Fruit fly (Drosophila melanogaster) whole organism, embryonic: ENCODE measurements around the gene ND-MNLL.

ENCODE experiments used
- Atf3 ChIP-seq: fragments of 200-800 bp; sonication (Bioruptor generic); optimal IDR thresholded peaks from 3 replicates; lab custom pipeline; 2016; ENCODE audit warnings: missing biosample characterization, missing genetic modification characterization
- B-H2 ChIP-seq: fragments of 200-800 bp; sonication (Bioruptor generic); optimal IDR thresholded peaks from 2 replicates; lab custom pipeline; 2018; ENCODE audit warnings: missing biosample characterization, mild to moderate bottlenecking, missing genetic modification characterization
- Blimp-1 ChIP-seq: fragments of 200-800 bp; sonication (Bioruptor generic); optimal IDR thresholded peaks from 3 replicates; lab custom pipeline; 2018; ENCODE audit warnings: missing biosample characterization, missing genetic modification characterization, mild to moderate bottlenecking, moderate library complexity, missing genetic modification reagents
- CG10462 ChIP-seq: fragments of 200-800 bp; sonication (Bioruptor generic); optimal IDR thresholded peaks from 2 replicates; lab custom pipeline; 2016; ENCODE audit warnings: missing biosample characterization, missing genetic modification characterization
- CG11085 ChIP-seq: fragments of 200-800 bp; sonication (Bioruptor generic); IDR thresholded peaks from 2 replicates; pipeline ENCODE4 v1.3.6; 2022; ENCODE audit warnings: missing biosample characterization, missing genetic modification characterization
- CG11560 ChIP-seq: fragments of 200-800 bp; sonication (Bioruptor generic); IDR thresholded peaks from 3 replicates; pipeline ENCODE4 v1.3.6; 2022; ENCODE audit warnings: missing biosample characterization, missing genetic modification characterization
- CG11695 ChIP-seq: fragments of 200-800 bp; sonication (Bioruptor generic); IDR thresholded peaks from 3 replicates; pipeline ENCODE4 v1.3.6; 2022; ENCODE audit warnings: missing biosample characterization, missing genetic modification characterization
- CG15696 ChIP-seq: fragments of 200-800 bp; sonication (Bioruptor generic); optimal IDR thresholded peaks from 2 replicates; lab custom pipeline; 2019; ENCODE audit warnings: missing biosample characterization, mild to moderate bottlenecking, missing genetic modification characterization, moderate library complexity
- CG16779 ChIP-seq: fragments of 200-800 bp; sonication (Bioruptor generic); IDR thresholded peaks from 2 replicates; pipeline ENCODE4 v1.3.6; 2022; ENCODE audit warnings: missing biosample characterization, missing genetic modification characterization
- CG16863 ChIP-seq: fragments of 200-800 bp; sonication (Bioruptor generic); optimal IDR thresholded peaks from 3 replicates; lab custom pipeline; 2016; ENCODE audit warnings: missing biosample characterization, missing genetic modification characterization
- CG2129 ChIP-seq: fragments of 200-800 bp; sonication (Bioruptor generic); IDR thresholded peaks from 2 replicates; pipeline ENCODE4 v1.3.6; 2022; ENCODE audit warnings: missing biosample characterization, missing genetic modification characterization; ENCODE audit not compliant: partially characterized antibody
- CG2202 ChIP-seq: fragments of 200-800 bp; sonication (Bioruptor generic); optimal IDR thresholded peaks from 2 replicates; lab custom pipeline; 2018; ENCODE audit warnings: missing biosample characterization, mild to moderate bottlenecking, missing genetic modification characterization
- CG3065 ChIP-seq: fragments of 200-800 bp; sonication (Bioruptor generic); optimal IDR thresholded peaks from 2 replicates; lab custom pipeline; 2016; ENCODE audit warnings: missing biosample characterization, missing genetic modification characterization
- CG33213 ChIP-seq: fragments of 200-800 bp; sonication (Bioruptor generic); optimal IDR thresholded peaks from 3 replicates; lab custom pipeline; 2016; ENCODE audit warnings: missing biosample characterization, missing genetic modification characterization
- CG33557 ChIP-seq: fragments of 200-800 bp; sonication (Bioruptor generic); optimal IDR thresholded peaks from 2 replicates; lab custom pipeline; 2019; ENCODE audit warnings: missing biosample characterization, mild to moderate bottlenecking, missing genetic modification characterization, moderate library complexity
- CG3995 ChIP-seq: fragments of 200-800 bp; sonication (Bioruptor generic); optimal IDR thresholded peaks from 3 replicates; lab custom pipeline; 2016; ENCODE audit warnings: missing biosample characterization, missing genetic modification characterization
- CG4854 ChIP-seq: fragments of 200-800 bp; sonication (Bioruptor generic); optimal IDR thresholded peaks from 2 replicates; lab custom pipeline; 2016; ENCODE audit warnings: missing biosample characterization, missing genetic modification characterization, inconsistent platforms
- CG6654 ChIP-seq: fragments of 200-800 bp; sonication (Bioruptor generic); optimal IDR thresholded peaks from 2 replicates; lab custom pipeline; 2017; ENCODE audit warnings: missing biosample characterization, mild to moderate bottlenecking, missing genetic modification characterization
- CG6813 ChIP-seq: fragments of 200-800 bp; sonication (Bioruptor generic); optimal IDR thresholded peaks from 2 replicates; lab custom pipeline; 2017; ENCODE audit warnings: missing biosample characterization, missing genetic modification characterization, mild to moderate bottlenecking, moderate library complexity, missing genetic modification reagents
- CG8281 ChIP-seq: fragments of 200-800 bp; sonication (Bioruptor generic); optimal IDR thresholded peaks from 2 replicates; lab custom pipeline; 2018; ENCODE audit warnings: missing biosample characterization, mild to moderate bottlenecking, missing genetic modification characterization, moderate library complexity
- CG8924 ChIP-seq: fragments of 200-800 bp; optimal IDR thresholded peaks from 3 replicates; lab custom pipeline; 2019; ENCODE audit warnings: missing biosample characterization, mild to moderate bottlenecking, missing genetic modification characterization, moderate library complexity
- CG9215 ChIP-seq: fragments of 200-800 bp; sonication (Bioruptor generic); IDR thresholded peaks from 2 replicates; pipeline ENCODE4 v1.3.6; 2022; ENCODE audit warnings: missing biosample characterization, missing genetic modification characterization
- CkIIα-i1 ChIP-seq: fragments of 200-800 bp; sonication (Bioruptor generic); IDR thresholded peaks from 2 replicates; pipeline ENCODE4 v1.3.6; 2022; ENCODE audit warnings: missing biosample characterization, missing genetic modification characterization
- CrebB ChIP-seq: fragments of 200-800 bp; sonication (Bioruptor generic); optimal IDR thresholded peaks from 3 replicates; lab custom pipeline; 2018; ENCODE audit warnings: missing biosample characterization, mild to moderate bottlenecking, missing genetic modification characterization
- Dbx ChIP-seq: fragments of 200-800 bp; sonication (Bioruptor generic); IDR thresholded peaks from 3 replicates; pipeline ENCODE4 v1.3.6; 2022; ENCODE audit warnings: missing biosample characterization, missing genetic modification characterization
- Deaf1 ChIP-seq: fragments of 200-800 bp; optimal IDR thresholded peaks from 3 replicates; lab custom pipeline; 2019; ENCODE audit warnings: missing biosample characterization, mild to moderate bottlenecking, missing genetic modification characterization, moderate library complexity
- Drgx ChIP-seq: fragments of 200-800 bp; sonication (Bioruptor generic); IDR thresholded peaks from 2 replicates; pipeline ENCODE4 v1.3.6; 2022; ENCODE audit warnings: missing biosample characterization, missing genetic modification characterization
- HmgD ChIP-seq: fragments of 200-800 bp; sonication (Bioruptor generic); optimal IDR thresholded peaks from 3 replicates; lab custom pipeline; 2016; ENCODE audit warnings: missing biosample characterization, missing genetic modification characterization
- Opbp ChIP-seq: fragments of 200-800 bp; sonication (Bioruptor generic); IDR thresholded peaks from 3 replicates; pipeline ENCODE4 v1.3.6; 2022; ENCODE audit warnings: missing biosample characterization, missing genetic modification characterization; ENCODE audit not compliant: partially characterized antibody
- Sox102F ChIP-seq: fragments of 200-800 bp; sonication (Bioruptor generic); optimal IDR thresholded peaks from 2 replicates; lab custom pipeline; 2018; ENCODE audit warnings: missing biosample characterization, mild to moderate bottlenecking, missing genetic modification characterization, moderate library complexity
- Taf1 ChIP-seq: fragments of 200-800 bp; sonication (Bioruptor generic); IDR thresholded peaks from 2 replicates; pipeline ENCODE4 v1.3.6; 2022; ENCODE audit warnings: missing biosample characterization, missing genetic modification characterization
- ap ChIP-seq: fragments of 200-800 bp; sonication (Bioruptor generic); IDR thresholded peaks from 2 replicates; pipeline ENCODE4 v1.3.6; 2022; ENCODE audit warnings: missing biosample characterization, missing genetic modification characterization
- ash1 ChIP-seq: fragments of 200-800 bp; sonication (Bioruptor generic); optimal IDR thresholded peaks from 2 replicates; lab custom pipeline; 2018; ENCODE audit warnings: missing biosample characterization, mild to moderate bottlenecking, missing genetic modification characterization
- cg ChIP-seq: fragments of 200-800 bp; sonication (Bioruptor generic); optimal IDR thresholded peaks from 3 replicates; lab custom pipeline; 2019; ENCODE audit warnings: missing biosample characterization, mild to moderate bottlenecking, missing genetic modification characterization, moderate library complexity
- danr ChIP-seq: fragments of 200-800 bp; sonication (Bioruptor generic); IDR thresholded peaks from 2 replicates; pipeline ENCODE4 v1.3.6; 2022; ENCODE audit warnings: missing biosample characterization, missing genetic modification characterization
- dpn ChIP-seq, 2 experiments: fragments of 200-800 bp; sonication (Bioruptor generic); optimal IDR thresholded peaks; 3 replicates each; lab custom pipeline; 2016; ENCODE audit warnings: missing biosample characterization in 2 of 2, missing genetic modification characterization in 2 of 2
- dysf ChIP-seq: fragments of 200-800 bp; sonication (Bioruptor generic); IDR thresholded peaks from 3 replicates; pipeline ENCODE4 v1.3.6; 2022; ENCODE audit warnings: missing biosample characterization, missing genetic modification characterization
- fu2 ChIP-seq: fragments of 200-800 bp; sonication (Bioruptor generic); optimal IDR thresholded peaks from 2 replicates; lab custom pipeline; 2016; ENCODE audit warnings: missing biosample characterization, missing genetic modification characterization
- gsb-n ChIP-seq: fragments of 200-800 bp; sonication (Bioruptor generic); optimal IDR thresholded peaks from 3 replicates; lab custom pipeline; 2018; ENCODE audit warnings: missing biosample characterization, mild to moderate bottlenecking, missing genetic modification characterization
- gt ChIP-seq: fragments of 200-800 bp; sonication (Bioruptor generic); IDR thresholded peaks from 2 replicates; pipeline ENCODE4 v1.3.6; 2022; ENCODE audit warnings: missing biosample characterization, missing genetic modification characterization
- hth ChIP-seq: fragments of >200 bp; optimal IDR thresholded peaks from 2 replicates; lab custom pipeline; 2017; ENCODE audit warnings: inconsistent platforms
- otp ChIP-seq: fragments of 200-800 bp; sonication (Bioruptor generic); IDR thresholded peaks from 3 replicates; pipeline ENCODE4, ENCODE4 v1.3.6; 2022; ENCODE audit warnings: missing biosample characterization, missing genetic modification characterization
- phol ChIP-seq: fragments of 200-800 bp; sonication (Bioruptor generic); optimal IDR thresholded peaks from 3 replicates; lab custom pipeline; 2018; ENCODE audit warnings: missing biosample characterization, mild to moderate bottlenecking, missing genetic modification characterization, moderate library complexity
- repo ChIP-seq: fragments of 200-800 bp; sonication (Bioruptor generic); optimal IDR thresholded peaks from 2 replicates; lab custom pipeline; 2016; ENCODE audit warnings: missing biosample characterization, missing genetic modification characterization
- sug ChIP-seq: fragments of 200-800 bp; optimal IDR thresholded peaks from 2 replicates; lab custom pipeline; 2019; ENCODE audit warnings: missing biosample characterization, mild to moderate bottlenecking, missing genetic modification characterization, moderate library complexity
- tin ChIP-seq: fragments of 200-800 bp; sonication (Bioruptor generic); optimal IDR thresholded peaks from 3 replicates; lab custom pipeline; 2016; ENCODE audit warnings: missing biosample characterization, missing genetic modification characterization
- trem ChIP-seq: fragments of 200-800 bp; optimal IDR thresholded peaks from 3 replicates; lab custom pipeline; 2019; ENCODE audit warnings: missing biosample characterization, mild to moderate bottlenecking, missing genetic modification characterization, moderate library complexity
- ttk ChIP-seq: fragments of 200-800 bp; sonication (Bioruptor generic); IDR thresholded peaks from 2 replicates; pipeline ENCODE4 v2.1.2; 2022; ENCODE audit warnings: missing biosample characterization, missing genetic modification characterization
- wdn ChIP-seq: fragments of 200-800 bp; sonication (Bioruptor generic); IDR thresholded peaks from 2 replicates; pipeline ENCODE4 v1.3.6; 2022; ENCODE audit warnings: missing biosample characterization, missing genetic modification characterization
- zfh1 ChIP-seq: fragments of 200-800 bp; sonication (Bioruptor generic); IDR thresholded peaks from 3 replicates; pipeline ENCODE4 v1.3.6; 2022; ENCODE audit warnings: missing biosample characterization, missing genetic modification characterization

The ND-MNLL gene

DNA sequence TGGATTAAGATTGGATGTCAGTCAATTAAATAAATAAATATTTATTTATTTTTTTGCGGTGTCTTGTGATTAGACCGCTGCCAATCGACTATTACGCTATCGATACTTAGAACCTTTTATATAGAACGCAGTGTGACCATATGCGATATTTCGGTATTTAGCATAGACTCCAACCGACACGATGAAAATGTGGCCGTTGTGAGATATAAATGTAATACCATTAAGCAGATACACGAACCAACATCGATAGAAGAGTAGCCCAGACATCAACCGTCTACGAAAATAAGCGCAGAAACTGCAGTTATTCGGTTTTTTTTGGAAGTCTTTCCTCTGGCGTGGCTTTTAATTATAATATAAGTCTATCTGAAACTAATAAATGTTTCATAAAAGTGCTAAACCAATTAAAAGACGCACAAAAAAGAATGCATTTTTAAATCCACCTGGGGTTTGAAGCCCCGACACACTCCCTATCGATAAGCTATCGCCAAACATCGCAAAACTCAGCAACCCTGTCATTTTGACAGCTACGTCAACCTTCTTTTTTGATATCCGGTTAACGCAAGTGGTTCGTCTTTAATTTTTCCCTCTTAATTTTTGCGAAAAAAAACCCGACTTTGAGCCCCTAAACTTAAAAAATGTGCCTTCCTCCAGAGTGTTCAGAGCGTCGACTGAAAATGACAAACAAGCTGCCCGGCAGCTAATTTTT, 39.8 kb upstream of the ND-MNLL start, which contains the start of the genes Dhdds and RpS14a (continued):
- TF ChIP-seq phol (tag; lab: Kevin White, UChicago) (peak; percentile 80), B-H2 (GFP tag; lab: Kevin White, UChicago) (no peak), fu2 (GFP tag; lab: Kevin White, UChicago) (no peak), Drgx (GFP tag; lab: Robert Waterston, UW) (no peak), CG4854 (GFP tag; lab: Kevin White, UChicago) (peak; percentile 29), CG15696 (peak; percentile 22), Atf3 (peak; percentile 1), CrebB (tag; lab: Kevin White, UChicago) (peak; percentile 52), Opbp (GFP tag; lab: Robert Waterston, UW) (peak; percentile 68), CG33213 (GFP tag; lab: Kevin White, UChicago) (peak; percentile 32), zfh1 (0 out of 3 replicates have a peak, but pooled peaks have one; percentile 15), CG6654 (GFP tag; lab: Kevin White, UChicago) (peak; percentile 8), CG8281 (tag; lab: Kevin White, UChicago) (no peak), Sox102F (GFP tag; lab: Kevin White, UChicago) (no peak), trem (tag; lab: Kevin White, UChicago) (peak; percentile 74), repo (GFP tag; lab: Kevin White, UChicago) (no peak), Dbx (GFP tag; lab: Robert Waterston, UW) (0 out of 3 replicates have a peak, but pooled peaks have one; percentile 11), otp (GFP tag; lab: Robert Waterston, UW) (peak; percentile 39; the same call in 1 of the 3 replicates), CG11695 (GFP tag; lab: Robert Waterston, UW) (0 out of 3 replicates have a peak, but pooled peaks have one; percentile 17), Blimp-1 (GFP tag; lab: Kevin White, UChicago) (no peak), tin (GFP tag; lab: Kevin White, UChicago) (peak; percentile 17), gt (GFP tag; lab: Robert Waterston, UW) (no peak), CkIIα-i1 (GFP tag; lab: Robert Waterston, UW) (no peak), CG3995 (GFP tag; lab: Kevin White, UChicago) (peak; percentile 8), sug (peak; percentile 63), CG33557 (GFP tag; lab: Kevin White, UChicago) (peak; percentile 63), HmgD (GFP tag; lab: Kevin White, UChicago) (peak; percentile 1), CG6813 (GFP tag; lab: Kevin White, UChicago) (peak; percentile 41), dpn (GFP tag; optimal IDR thresholded peaks at IDR 0.05; lab: Kevin White, UChicago) (peak; percentile 33 to 59), gsb-n (peak; percentile 57), dysf (GFP tag; lab: Robert Waterston, UW) (peak; percentile 35; the same call in 1 of the 3 replicates), wdn (GFP tag; lab: Robert Waterston, UW) (no peak), CG16779 (no peak), CG2202 (tag; lab: Kevin White, UChicago) (peak; percentile 26), cg (GFP tag; lab: Kevin White, UChicago) (no peak), CG9215 (GFP tag; lab: Robert Waterston, UW) (peak; percentile 54; the same call in 1 of the 2 replicates), Taf1 (no peak), ttk (GFP tag; lab: Robert Waterston, UW) (no peak), CG11560 (tag; lab: Robert Waterston, UW) (peak; percentile 70; the same call in 2 of the 3 replicates), ap (no peak), danr (GFP tag; lab: Robert Waterston, UW) (no peak), CG3065 (GFP tag; lab: Kevin White, UChicago) (no peak), CG8924 (tag; lab: Kevin White, UChicago) (peak; percentile 49), ash1 (GFP tag; lab: Kevin White, UChicago) (no peak), hth (no peak), Deaf1 (tag; lab: Kevin White, UChicago) (no peak), CG16863 (GFP tag; lab: Kevin White, UChicago) (peak; percentile 5), CG10462 (GFP tag; lab: Kevin White, UChicago) (no peak), CG11085 (no peak), CG2129 (GFP tag; lab: Robert Waterston, UW) (peak; percentile 47; the same call in 1 of the 2 replicates)
